Fruit fly (Drosophila melanogaster): ENCODE data around the gene alpha-Man-IIb.

DNA sequence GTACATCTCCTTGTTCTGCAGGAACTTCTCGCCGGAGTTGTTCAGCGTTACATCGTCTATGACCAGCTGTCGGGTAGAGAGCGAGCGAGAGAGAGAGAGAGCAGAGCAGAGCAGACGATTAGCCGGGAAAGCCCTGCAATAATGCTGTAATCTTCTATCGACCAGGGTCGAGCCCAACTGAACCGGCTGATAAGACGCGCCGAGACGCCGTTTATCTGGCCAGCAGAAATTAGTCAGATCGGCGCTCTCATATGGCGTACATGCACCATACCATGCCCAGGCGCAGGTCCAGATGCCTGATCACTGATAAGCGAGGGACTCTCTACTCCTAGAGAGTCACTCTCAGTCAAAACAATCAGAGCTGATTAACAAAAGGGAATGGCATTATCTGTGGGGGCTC lies 47.9 kb downstream of the alpha-Man-IIb start:
- TF ChIP-seq CG8632 (GFP tag; optimal IDR thresholded peaks at IDR 0.05): no peak
- no peak for TF ChIP-seq Lpt (GFP tag; optimal IDR thresholded peaks at IDR 0.05)
- TF ChIP-seq Eip75B (GFP tag; optimal IDR thresholded peaks at IDR 0.05): no peak
- TF ChIP-seq spab (GFP tag; optimal IDR thresholded peaks at IDR 0.05): no peak
- TF ChIP-seq acj6 (GFP tag; optimal IDR thresholded peaks at IDR 0.05): no peak
- TF ChIP-seq OdsH (GFP tag; optimal IDR thresholded peaks at IDR 0.05): no peak
- TF ChIP-seq CG6163 (GFP tag; IDR thresholded peaks at IDR 0.05): no peak
- no peak for TF ChIP-seq salr (GFP tag; optimal IDR thresholded peaks at IDR 0.05)
